Fruit fly (Drosophila melanogaster) whole organism, embryonic: ENCODE data around the gene CG42258.

ENCODE experiments used
- Adf1 ChIP-seq: fragments of 200-800 bp; sonication (Bioruptor generic); IDR thresholded peaks from 2 replicates; pipeline ENCODE4 v1.3.6; 2022; ENCODE audit warnings: missing biosample characterization, missing genetic modification characterization
- Bdp1 ChIP-seq: fragments of 200-800 bp; sonication (Bioruptor generic); optimal IDR thresholded peaks from 3 replicates; lab custom pipeline; 2016; ENCODE audit warnings: missing biosample characterization, missing genetic modification characterization
- CG10274 ChIP-seq: fragments of 200-800 bp; sonication (Bioruptor generic); optimal IDR thresholded peaks from 3 replicates; lab custom pipeline; 2017; ENCODE audit warnings: missing biosample characterization, mild to moderate bottlenecking, missing genetic modification characterization
- CG10565 ChIP-seq: fragments of 200-800 bp; sonication (Bioruptor generic); optimal IDR thresholded peaks from 3 replicates; lab custom pipeline; 2016; ENCODE audit warnings: missing biosample characterization, mild to moderate bottlenecking, missing genetic modification characterization
- CG10979 ChIP-seq: fragments of 200-800 bp; sonication (Bioruptor generic); optimal IDR thresholded peaks from 2 replicates; lab custom pipeline; 2018; ENCODE audit warnings: missing biosample characterization, mild to moderate bottlenecking, missing genetic modification characterization, moderate library complexity
- CG12104 ChIP-seq: fragments of 200-800 bp; sonication (Bioruptor generic); optimal IDR thresholded peaks from 3 replicates; lab custom pipeline; 2016; ENCODE audit warnings: missing biosample characterization, missing genetic modification characterization
- CG14050 ChIP-seq: fragments of 200-800 bp; sonication (Bioruptor generic); IDR thresholded peaks from 3 replicates; pipeline ENCODE4 v1.3.6; 2022; ENCODE audit warnings: missing biosample characterization, missing genetic modification characterization
- CG15479 ChIP-seq: fragments of 200-800 bp; sonication (Bioruptor generic); optimal IDR thresholded peaks from 3 replicates; lab custom pipeline; 2019; ENCODE audit warnings: missing biosample characterization, mild to moderate bottlenecking, missing genetic modification characterization, moderate library complexity
- CG17568 ChIP-seq: fragments of 200-800 bp; sonication (Bioruptor generic); optimal IDR thresholded peaks from 2 replicates; lab custom pipeline; 2018; ENCODE audit warnings: missing biosample characterization, mild to moderate bottlenecking, missing genetic modification characterization, moderate library complexity
- CG18599 ChIP-seq: fragments of 200-800 bp; sonication (Bioruptor generic); optimal IDR thresholded peaks from 3 replicates; lab custom pipeline; 2017; ENCODE audit warnings: missing biosample characterization, missing genetic modification characterization, mild to moderate bottlenecking, moderate library complexity, missing genetic modification reagents
- CG2199 ChIP-seq: fragments of 200-800 bp; sonication (Bioruptor generic); IDR thresholded peaks from 3 replicates; pipeline ENCODE4 v1.3.6; 2022; ENCODE audit warnings: missing biosample characterization, missing genetic modification characterization
- CG3407 ChIP-seq: fragments of 200-800 bp; sonication (Bioruptor generic); optimal IDR thresholded peaks from 2 replicates; lab custom pipeline; 2018; ENCODE audit warnings: missing biosample characterization, mild to moderate bottlenecking, missing genetic modification characterization
- CG5245 ChIP-seq: fragments of 200-800 bp; sonication (Bioruptor generic); optimal IDR thresholded peaks from 3 replicates; lab custom pipeline; 2016; ENCODE audit warnings: missing biosample characterization, missing genetic modification characterization
- CG5953 ChIP-seq: fragments of 200-800 bp; sonication (Bioruptor generic); IDR thresholded peaks from 2 replicates; pipeline ENCODE4 v1.3.6; 2022; ENCODE audit warnings: missing biosample characterization, missing genetic modification characterization
- CG6175 ChIP-seq: fragments of 200-800 bp; sonication (Bioruptor generic); IDR thresholded peaks from 3 replicates; pipeline ENCODE4 v1.3.6; 2022; ENCODE audit warnings: missing biosample characterization, missing genetic modification characterization
- CG6683 ChIP-seq: fragments of 200-800 bp; sonication (Bioruptor generic); optimal IDR thresholded peaks from 2 replicates; lab custom pipeline; 2017; ENCODE audit warnings: missing biosample characterization, mild to moderate bottlenecking, missing genetic modification characterization, missing genetic modification reagents
- CG6854 ChIP-seq: fragments of 200-800 bp; sonication (Bioruptor generic); optimal IDR thresholded peaks from 3 replicates; lab custom pipeline; 2017; ENCODE audit warnings: missing biosample characterization, mild to moderate bottlenecking, missing genetic modification characterization
- CG7786 ChIP-seq: fragments of 200-800 bp; sonication (Bioruptor generic); optimal IDR thresholded peaks from 2 replicates; lab custom pipeline; 2016; ENCODE audit warnings: missing biosample characterization, missing genetic modification characterization
- CTCF ChIP-seq: fragments of 200-800 bp; sonication (Bioruptor generic); optimal IDR thresholded peaks from 2 replicates; lab custom pipeline; 2017; ENCODE audit warnings: missing biosample characterization, mild to moderate bottlenecking, missing genetic modification characterization, moderate library complexity
- CrebB ChIP-seq: fragments of 200-800 bp; sonication (Bioruptor generic); optimal IDR thresholded peaks from 3 replicates; lab custom pipeline; 2018; ENCODE audit warnings: missing biosample characterization, mild to moderate bottlenecking, missing genetic modification characterization
- Dbx ChIP-seq: fragments of 200-800 bp; sonication (Bioruptor generic); IDR thresholded peaks from 3 replicates; pipeline ENCODE4 v1.3.6; 2022; ENCODE audit warnings: missing biosample characterization, missing genetic modification characterization
- Deaf1 ChIP-seq: fragments of 200-800 bp; optimal IDR thresholded peaks from 3 replicates; lab custom pipeline; 2019; ENCODE audit warnings: missing biosample characterization, mild to moderate bottlenecking, missing genetic modification characterization, moderate library complexity
- Dp ChIP-seq: fragments of 200-800 bp; sonication (Bioruptor generic); optimal IDR thresholded peaks from 2 replicates; lab custom pipeline; 2018; ENCODE audit warnings: missing biosample characterization, mild to moderate bottlenecking, missing genetic modification characterization, moderate library complexity
- HHEX ChIP-seq: fragments of 200-800 bp; sonication (Bioruptor generic); optimal IDR thresholded peaks from 3 replicates; lab custom pipeline; 2017; ENCODE audit warnings: missing biosample characterization, mild to moderate bottlenecking, missing genetic modification characterization, missing genetic modification reagents
- HmgD ChIP-seq: fragments of 200-800 bp; sonication (Bioruptor generic); optimal IDR thresholded peaks from 3 replicates; lab custom pipeline; 2016; ENCODE audit warnings: missing biosample characterization, missing genetic modification characterization
- Mad ChIP-seq: fragments of 200-800 bp; sonication (Bioruptor generic); optimal IDR thresholded peaks from 2 replicates; lab custom pipeline; 2016; ENCODE audit warnings: missing biosample characterization, missing genetic modification characterization
- Meics ChIP-seq: fragments of 200-800 bp; sonication (Bioruptor generic); optimal IDR thresholded peaks from 2 replicates; lab custom pipeline; 2017; ENCODE audit warnings: missing biosample characterization, mild to moderate bottlenecking, missing genetic modification characterization
- NC2α ChIP-seq: fragments of 200-800 bp; sonication (Bioruptor generic); optimal IDR thresholded peaks from 2 replicates; lab custom pipeline; 2016; ENCODE audit warnings: missing biosample characterization, missing genetic modification characterization
- Six4 ChIP-seq: fragments of 200-800 bp; sonication (Bioruptor generic); optimal IDR thresholded peaks from 2 replicates; lab custom pipeline; 2016; ENCODE audit warnings: missing biosample characterization, missing genetic modification characterization
- Spps ChIP-seq: fragments of 200-800 bp; sonication (Bioruptor generic); optimal IDR thresholded peaks from 2 replicates; lab custom pipeline; 2018; ENCODE audit warnings: missing biosample characterization, mild to moderate bottlenecking, missing genetic modification characterization
- az2 ChIP-seq: fragments of 200-800 bp; sonication (Bioruptor generic); optimal IDR thresholded peaks from 3 replicates; lab custom pipeline; 2016; ENCODE audit warnings: missing biosample characterization, missing genetic modification characterization
- caup ChIP-seq: fragments of 200-800 bp; sonication (Bioruptor generic); optimal IDR thresholded peaks from 3 replicates; lab custom pipeline; 2017; ENCODE audit warnings: missing biosample characterization, mild to moderate bottlenecking, missing genetic modification characterization, moderate library complexity; ENCODE audit not compliant: severe bottlenecking
- chinmo ChIP-seq: fragments of 200-800 bp; sonication (Bioruptor generic); IDR thresholded peaks from 4 replicates; pipeline ENCODE4 v1.3.6; 2022; ENCODE audit warnings: missing biosample characterization, missing genetic modification characterization; ENCODE audit not compliant: partially characterized antibody
- chn ChIP-seq: fragments of 200-800 bp; sonication (Bioruptor generic); optimal IDR thresholded peaks from 2 replicates; lab custom pipeline; 2016; ENCODE audit warnings: missing biosample characterization, missing genetic modification characterization
- ci ChIP-seq: fragments of 200-800 bp; sonication (Bioruptor generic); IDR thresholded peaks from 3 replicates; pipeline ENCODE4 v1.3.6; 2022; ENCODE audit warnings: missing biosample characterization, missing genetic modification characterization
- corto ChIP-seq: fragments of 200-800 bp; sonication (Bioruptor generic); optimal IDR thresholded peaks from 2 replicates; lab custom pipeline; 2016; ENCODE audit warnings: missing biosample characterization, mild to moderate bottlenecking, missing genetic modification characterization, moderate library complexity
- dmrt11E ChIP-seq: fragments of 200-800 bp; sonication (Bioruptor generic); optimal IDR thresholded peaks from 3 replicates; lab custom pipeline; 2018; ENCODE audit warnings: missing biosample characterization, mild to moderate bottlenecking, missing genetic modification characterization, moderate library complexity
- fd96Cb ChIP-seq: fragments of 200-800 bp; sonication (Bioruptor generic); optimal IDR thresholded peaks from 2 replicates; lab custom pipeline; 2018; ENCODE audit warnings: missing biosample characterization, mild to moderate bottlenecking, missing genetic modification characterization, moderate library complexity
- fru ChIP-seq: fragments of >200 bp; optimal IDR thresholded peaks from 2 replicates; lab custom pipeline; 2017
- jing ChIP-seq: fragments of 200-800 bp; sonication (Bioruptor generic); optimal IDR thresholded peaks from 2 replicates; lab custom pipeline; 2018; ENCODE audit warnings: missing biosample characterization, mild to moderate bottlenecking, missing genetic modification characterization
- lbe ChIP-seq: fragments of 200-800 bp; sonication (Bioruptor generic); optimal IDR thresholded peaks from 2 replicates; lab custom pipeline; 2016; ENCODE audit warnings: missing biosample characterization, mild to moderate bottlenecking, missing genetic modification characterization
- nerfin-2 ChIP-seq: fragments of 200-800 bp; sonication (Bioruptor generic); IDR thresholded peaks from 2 replicates; pipeline ENCODE4 v1.3.6; 2022; ENCODE audit warnings: missing biosample characterization, missing genetic modification characterization; ENCODE audit not compliant: partially characterized antibody
- peb ChIP-seq: fragments of 200-800 bp; sonication (Bioruptor generic); IDR thresholded peaks from 2 replicates; pipeline ENCODE4 v1.3.6; 2022; ENCODE audit warnings: missing biosample characterization, missing genetic modification characterization
- pho ChIP-seq: fragments of 200-800 bp; sonication (Bioruptor generic); optimal IDR thresholded peaks from 2 replicates; lab custom pipeline; 2016; ENCODE audit warnings: missing biosample characterization, missing genetic modification characterization
- pros ChIP-seq: fragments of 200-800 bp; sonication (Bioruptor generic); optimal IDR thresholded peaks from 3 replicates; lab custom pipeline; 2019; ENCODE audit warnings: missing biosample characterization, mild to moderate bottlenecking, missing genetic modification characterization, moderate library complexity
- ranshi ChIP-seq: fragments of 200-800 bp; sonication (Bioruptor generic); IDR thresholded peaks from 2 replicates; pipeline ENCODE4 v1.3.6; 2022; ENCODE audit warnings: missing biosample characterization, missing genetic modification characterization
- sc ChIP-seq, 3 experiments: fragments of >200 bp in 2 of 3; fragments of 200-800 bp in 1 of 3; sonication (Bioruptor generic) in 1 of 3; optimal IDR thresholded peaks; 2 replicates in 2 of 3; 3 replicates in 1 of 3; lab custom pipeline; 2017; ENCODE audit warnings: mild to moderate bottlenecking in 1 of 3, missing biosample characterization in 1 of 3, missing genetic modification characterization in 1 of 3, missing genetic modification reagents in 1 of 3
- stwl ChIP-seq: fragments of 200-800 bp; sonication (Bioruptor generic); optimal IDR thresholded peaks from 3 replicates; lab custom pipeline; 2018; ENCODE audit warnings: missing biosample characterization, mild to moderate bottlenecking, missing genetic modification characterization, moderate library complexity
- trem ChIP-seq: fragments of 200-800 bp; optimal IDR thresholded peaks from 3 replicates; lab custom pipeline; 2019; ENCODE audit warnings: missing biosample characterization, mild to moderate bottlenecking, missing genetic modification characterization, moderate library complexity
- zf30C ChIP-seq: fragments of 200-800 bp; sonication (Bioruptor generic); optimal IDR thresholded peaks from 3 replicates; lab custom pipeline; 2018; ENCODE audit warnings: missing biosample characterization, mild to moderate bottlenecking, missing genetic modification characterization

Gene CG42258

dm6 chrX:12472244-12472736 lies 9.0 kb downstream of the CG42258 start (continued):
- TF ChIP-seq CG2199 (GFP tag; lab: Robert Waterston, UW) (peak; percentile 90), CG6175 (GFP tag; lab: Robert Waterston, UW) (peak; percentile 92), CG12104 (peak; percentile 89), Spps (tag; lab: Kevin White, UChicago) (peak; percentile 73), CG6683 (GFP tag; lab: Kevin White, UChicago) (peak; percentile 88), caup (GFP tag; lab: Kevin White, UChicago) (peak; percentile 95), CG5953 (GFP tag; lab: Robert Waterston, UW) (peak; percentile 60; the same call in 1 of the 2 replicates), Mad (peak; percentile 81), zf30C (peak; percentile 88), peb (GFP tag; lab: Robert Waterston, UW) (peak; percentile 83), CG10274 (GFP tag; lab: Kevin White, UChicago) (peak; percentile 80), Bdp1 (peak; percentile 59), Adf1 (GFP tag; lab: Robert Waterston, UW) (peak; percentile 75), pros (no peak), Meics (GFP tag; lab: Kevin White, UChicago) (peak; percentile 96), CG6854 (peak; percentile 92), Deaf1 (tag; lab: Kevin White, UChicago) (peak; percentile 79), dmrt11E (peak; percentile 74), CG10565 (GFP tag; lab: Kevin White, UChicago) (peak; percentile 57), CG14050 (GFP tag; lab: Robert Waterston, UW) (peak; percentile 90), NC2α (peak; percentile 30), CG15479 (GFP tag; lab: Kevin White, UChicago) (peak; percentile 26), ci (GFP tag; lab: Robert Waterston, UW) (peak; percentile 91), CTCF (GFP tag; lab: Kevin White, UChicago) (peak; percentile 56), Dp (GFP tag; lab: Kevin White, UChicago) (no peak), CG18599 (GFP tag; lab: Kevin White, UChicago) (peak; percentile 96), sc (optimal IDR thresholded peaks at IDR 0.05; lab: Kevin White, UChicago) (no peak), sc (GFP tag; optimal IDR thresholded peaks at IDR 0.05; lab: Kevin White, UChicago) (peak; percentile 78), CrebB (tag; lab: Kevin White, UChicago) (peak; percentile 91), CG10979 (peak; percentile 90), CG5245 (GFP tag; lab: Kevin White, UChicago) (peak; percentile 69), CG17568 (peak; percentile 81), HmgD (no peak), fru (lab: Kevin White, UChicago) (no peak), HHEX (peak; percentile 95), chn (GFP tag; lab: Kevin White, UChicago) (peak; percentile 66), stwl (peak; percentile 4), jing (peak; percentile 81), Dbx (peak; percentile 97), az2 (GFP tag; lab: Kevin White, UChicago) (peak; percentile 92), ranshi (peak; percentile 96), pho (GFP tag; lab: Kevin White, UChicago) (peak; percentile 56), Six4 (peak; percentile 83), lbe (GFP tag; lab: Kevin White, UChicago) (peak; percentile 94), CG3407 (GFP tag; lab: Kevin White, UChicago) (peak; percentile 83), chinmo (GFP tag; lab: Robert Waterston, UW) (no peak), nerfin-2 (GFP tag; lab: Robert Waterston, UW) (no peak), trem (tag; lab: Kevin White, UChicago) (peak; percentile 81), CG7786 (GFP tag; lab: Kevin White, UChicago) (peak; percentile 19), fd96Cb (tag; lab: Kevin White, UChicago) (peak; percentile 92), corto (peak; percentile 89)
